Fruit fly (Drosophila melanogaster) whole organism: ENCODE data around the gene Send1.

Source experiments
- CG8478 ChIP-seq: fragments of >200 bp; optimal IDR thresholded peaks from 2 replicates; lab custom pipeline; 2018; ENCODE audit warnings: inconsistent platforms
- Dll ChIP-seq: fragments of >200 bp; optimal IDR thresholded peaks from 2 replicates; lab custom pipeline; 2017
- EcR ChIP-seq, 2 experiments: fragments of >200 bp; optimal IDR thresholded peaks; 2 replicates each; lab custom pipeline; 2017; ENCODE audit warnings: missing biosample characterization in 2 of 2, missing genetic modification characterization in 2 of 2, missing genetic modification reagents in 2 of 2
- pan ChIP-seq: fragments of >200 bp; optimal IDR thresholded peaks from 2 replicates; lab custom pipeline; 2017
- psq ChIP-seq: fragments of >200 bp; optimal IDR thresholded peaks from 2 replicates; lab custom pipeline; 2017
- usp ChIP-seq: fragments of >200 bp; optimal IDR thresholded peaks from 2 replicates; lab custom pipeline; 2017; ENCODE audit warnings: missing biosample characterization, missing genetic modification characterization, mixed read lengths

Send1 gene

dm6 chr2L:2222377-2222776, 32.5 kb downstream of the Send1 start:
- TF ChIP-seq Dll (lab: Kevin White, UChicago): no peak
- TF ChIP-seq psq (lab: Kevin White, UChicago): no peak
- no peak for TF ChIP-seq usp (GFP tag; lab: Kevin White, UChicago)
- TF ChIP-seq CG8478: no peak
- TF ChIP-seq pan: no peak

DNA sequence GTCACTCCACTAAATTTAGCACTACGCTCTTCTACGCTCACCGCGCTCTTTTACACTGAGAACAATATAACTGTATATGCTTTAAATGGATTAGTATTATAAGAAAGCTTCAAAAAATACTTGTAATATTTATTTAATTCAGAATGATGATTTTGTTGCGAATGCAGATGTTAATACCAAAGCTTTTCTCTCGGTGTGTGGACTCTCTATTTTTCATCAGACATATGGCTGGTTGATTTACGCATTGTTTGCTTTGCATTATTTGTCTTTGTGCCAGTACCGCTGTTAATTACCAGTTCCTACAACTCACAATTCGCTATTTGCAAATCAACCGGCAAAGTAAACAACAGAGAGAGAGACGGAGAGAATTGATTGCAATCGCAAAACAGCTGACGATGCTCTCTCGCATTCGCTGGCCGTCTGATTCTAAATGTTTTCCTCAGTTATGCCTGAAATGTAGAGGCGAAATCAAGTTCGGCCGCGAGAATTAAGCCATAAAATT, 33.1 kb downstream of the Send1 start:
- no peak for TF ChIP-seq psq (lab: Kevin White, UChicago)

dm6 chr2L:2220573-2221332, 34.1 kb downstream of the Send1 start, which contains the start of gene papi:
Gene papi, plus strand, starts transcription at chr2L:2220748.
- TF ChIP-seq psq (lab: Kevin White, UChicago): no peak
- TF ChIP-seq usp (GFP tag; lab: Kevin White, UChicago): no peak
- no peak for TF ChIP-seq pan
- no peak for TF ChIP-seq CG8478
- no peak for TF ChIP-seq Dll (lab: Kevin White, UChicago)
- TF ChIP-seq EcR (GFP tag; optimal IDR thresholded peaks at IDR 0.05; lab: Kevin White, UChicago): no peak

DNA sequence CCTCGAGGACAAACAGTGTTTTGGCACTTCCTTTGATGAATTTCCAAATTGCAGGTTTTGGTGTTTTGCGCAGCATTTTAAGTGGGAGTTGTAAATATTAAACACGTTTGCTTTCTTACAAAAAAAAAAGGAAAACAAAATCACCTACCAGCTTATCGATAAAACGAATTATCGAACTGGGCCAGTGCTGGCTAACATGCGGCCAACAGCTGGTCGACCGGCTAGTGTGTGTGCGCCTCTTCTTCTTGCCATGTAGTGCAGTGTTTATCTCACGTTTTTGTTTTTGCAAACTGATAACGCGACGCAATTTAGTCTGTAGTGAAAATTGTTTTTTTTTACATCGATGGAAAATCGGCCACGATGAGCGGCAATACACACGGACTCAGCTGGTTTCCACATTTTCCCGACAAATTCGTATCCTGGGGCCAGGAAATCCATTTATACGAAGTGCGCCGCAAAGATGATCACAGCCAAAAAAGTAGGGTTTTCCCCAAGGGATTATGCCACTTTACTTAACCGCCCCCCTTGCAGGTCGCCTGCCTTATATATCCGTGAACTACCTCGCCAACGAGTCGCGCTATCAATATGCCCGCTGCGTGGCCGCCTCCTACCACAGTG, 37.7 kb downstream of the Send1 start, which contains the start of the genes CG15386, CG42371 and mio:
CG15386 (minus strand) TSS at position 180 of the 618 bp plus-strand sequence.
CG42371 (minus strand) TSS at position 180 of the 618 bp plus-strand sequence.
mio (plus strand) TSS at position 224 of the 618 bp plus-strand sequence.
- TF ChIP-seq Dll (lab: Kevin White, UChicago) (no peak), psq (lab: Kevin White, UChicago) (no peak), usp (GFP tag; lab: Kevin White, UChicago) (no peak), EcR (GFP tag; optimal IDR thresholded peaks at IDR 0.05; lab: Kevin White, UChicago) (no peak), pan (no peak), CG8478 (no peak)

dm6 chr2L:2216065-2216464, 38.8 kb downstream of the Send1 start, which contains the start of gene daed:
Gene daed, minus strand, starts transcription at chr2L:2216311.
- no peak for TF ChIP-seq CG8478
- TF ChIP-seq pan: no peak
- TF ChIP-seq Dll (lab: Kevin White, UChicago): no peak

- no peak for TF ChIP-seq CG8478
- no peak for TF ChIP-seq usp (GFP tag; lab: Kevin White, UChicago)
- TF ChIP-seq EcR (GFP tag; optimal IDR thresholded peaks at IDR 0.05; lab: Kevin White, UChicago): no peak
- no peak for TF ChIP-seq Dll (lab: Kevin White, UChicago)
- no peak for TF ChIP-seq psq (lab: Kevin White, UChicago)
- no peak for TF ChIP-seq pan
Observed at dm6 chr2L:2214004-2214403, 40.8 kb downstream of the Send1 start, which contains the start of the genes Uch and CG34174. Gene Uch, minus strand, starts transcription at chr2L:2214211. Gene CG34174, plus strand, starts transcription at chr2L:2214266.

DNA sequence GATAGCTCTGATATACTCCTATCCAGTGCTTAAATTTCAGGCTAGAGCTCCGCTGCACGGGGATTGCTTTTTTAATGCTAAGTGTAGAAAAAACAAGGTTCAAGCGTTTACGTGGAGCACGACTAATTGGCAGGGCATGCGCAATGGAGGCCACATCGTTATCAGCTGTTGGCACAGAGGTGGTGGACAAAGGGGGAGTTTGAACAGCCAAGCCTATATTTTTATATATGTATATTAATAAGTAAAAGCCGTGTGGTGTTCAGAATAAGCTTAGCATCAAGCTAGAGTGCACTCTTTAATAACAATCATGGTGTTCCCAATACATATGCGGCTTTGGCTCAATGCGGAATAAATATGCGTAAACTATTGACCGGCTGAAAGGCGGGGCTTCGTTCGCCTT, 42.4 kb downstream of the Send1 start, which contains the start of gene CG15385:
CG15385 (minus strand) TSS at position 94 of the 400 bp plus-strand sequence.
- no peak for TF ChIP-seq pan
- TF ChIP-seq EcR (GFP tag; optimal IDR thresholded peaks at IDR 0.05; lab: Kevin White, UChicago): no peak
- TF ChIP-seq usp (GFP tag; lab: Kevin White, UChicago): no peak
- no peak for TF ChIP-seq psq (lab: Kevin White, UChicago)

- no peak for TF ChIP-seq pan
- TF ChIP-seq CG8478: no peak
- TF ChIP-seq psq (lab: Kevin White, UChicago): no peak
- no peak for TF ChIP-seq Dll (lab: Kevin White, UChicago)
- TF ChIP-seq usp (GFP tag; lab: Kevin White, UChicago): no peak
- no peak for TF ChIP-seq EcR (GFP tag; optimal IDR thresholded peaks at IDR 0.05; lab: Kevin White, UChicago)
Observed at dm6 chr2L:2209002-2209401, 45.8 kb downstream of the Send1 start, which contains the start of gene CG33124. Gene CG33124, minus strand, starts transcription at chr2L:2209102.

DNA sequence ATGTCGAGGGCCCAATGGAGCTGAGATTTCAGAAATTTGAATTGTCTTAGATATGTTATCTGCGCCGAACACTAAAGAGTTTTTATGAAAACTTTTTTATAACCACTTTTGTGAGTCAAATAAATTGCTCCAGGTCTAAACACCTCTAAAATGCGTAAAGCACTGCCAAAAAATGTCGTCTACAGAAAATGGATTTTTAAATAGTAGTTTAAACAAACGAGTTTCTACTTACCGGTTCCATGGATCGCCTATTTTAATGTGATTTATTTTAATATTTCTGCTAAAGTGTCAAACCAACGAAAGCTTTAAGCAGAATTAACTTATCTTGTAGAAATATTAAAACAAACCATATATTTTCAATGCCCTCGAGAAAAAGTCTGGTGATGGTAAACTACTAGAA, 48.8 kb downstream of the Send1 start, which contains the start of gene CG31668:
CG31668 (minus strand) TSS at position 101 of the 400 bp plus-strand sequence.
- TF ChIP-seq psq (lab: Kevin White, UChicago) (no peak), usp (GFP tag; lab: Kevin White, UChicago) (no peak), pan (no peak), EcR (GFP tag; optimal IDR thresholded peaks at IDR 0.05; lab: Kevin White, UChicago) (no peak), CG8478 (no peak), Dll (lab: Kevin White, UChicago) (no peak)
